Worm (Caenorhabditis elegans) whole organism, L1 larva: Measurements from ENCODE around the gene F38B6.4.

ENCODE experiments used
- ama-1 ChIP-seq: fragments of 150-350 bp; optimal IDR thresholded peaks from 2 replicates; lab custom pipeline; 2014
- blmp-1 ChIP-seq: fragments of 150-350 bp; optimal IDR thresholded peaks from 2 replicates; lab custom pipeline; 2014; ENCODE audit warnings: missing biosample characterization, missing genetic modification characterization
- lin-39 ChIP-seq: fragments of 150-350 bp; optimal IDR thresholded peaks from 2 replicates; lab custom pipeline; 2014; ENCODE audit warnings: missing biosample characterization, missing genetic modification reagents, missing genetic modification characterization
- lsy-2 ChIP-seq, 2 experiments: fragments of 150-350 bp; optimal IDR thresholded peaks; 2 replicates each; lab custom pipeline; 2014; ENCODE audit warnings: missing biosample characterization in 2 of 2, missing genetic modification characterization in 2 of 2
- mdl-1 ChIP-seq, 2 experiments: fragments of 150-350 bp; optimal IDR thresholded peaks; 2 replicates each; lab custom pipeline; 2014 to 2017; ENCODE audit warnings: missing biosample characterization in 2 of 2, missing genetic modification characterization in 2 of 2, inconsistent platforms in 1 of 2
- nhr-11 ChIP-seq: fragments of 150-350 bp; optimal IDR thresholded peaks from 2 replicates; lab custom pipeline; 2014; ENCODE audit warnings: missing biosample characterization, missing genetic modification characterization
- nhr-12 ChIP-seq: sonication (generic microtip); optimal IDR thresholded peaks from 2 replicates; lab custom pipeline; 2017; ENCODE audit warnings: missing biosample characterization, missing genetic modification characterization
- nhr-28 ChIP-seq: fragments of 150-350 bp; optimal IDR thresholded peaks from 2 replicates; lab custom pipeline; 2014; ENCODE audit warnings: missing biosample characterization, missing genetic modification characterization
- rnt-1 ChIP-seq: sonication (generic microtip); optimal IDR thresholded peaks from 2 replicates; lab custom pipeline; 2016; ENCODE audit warnings: mild to moderate bottlenecking, missing genetic modification characterization, moderate library complexity, missing compliant biosample characterization
- swsn-7 ChIP-seq: sonication (generic microtip); optimal IDR thresholded peaks from 2 replicates; lab custom pipeline; 2016; ENCODE audit warnings: missing genetic modification characterization, missing compliant biosample characterization

DNA sequence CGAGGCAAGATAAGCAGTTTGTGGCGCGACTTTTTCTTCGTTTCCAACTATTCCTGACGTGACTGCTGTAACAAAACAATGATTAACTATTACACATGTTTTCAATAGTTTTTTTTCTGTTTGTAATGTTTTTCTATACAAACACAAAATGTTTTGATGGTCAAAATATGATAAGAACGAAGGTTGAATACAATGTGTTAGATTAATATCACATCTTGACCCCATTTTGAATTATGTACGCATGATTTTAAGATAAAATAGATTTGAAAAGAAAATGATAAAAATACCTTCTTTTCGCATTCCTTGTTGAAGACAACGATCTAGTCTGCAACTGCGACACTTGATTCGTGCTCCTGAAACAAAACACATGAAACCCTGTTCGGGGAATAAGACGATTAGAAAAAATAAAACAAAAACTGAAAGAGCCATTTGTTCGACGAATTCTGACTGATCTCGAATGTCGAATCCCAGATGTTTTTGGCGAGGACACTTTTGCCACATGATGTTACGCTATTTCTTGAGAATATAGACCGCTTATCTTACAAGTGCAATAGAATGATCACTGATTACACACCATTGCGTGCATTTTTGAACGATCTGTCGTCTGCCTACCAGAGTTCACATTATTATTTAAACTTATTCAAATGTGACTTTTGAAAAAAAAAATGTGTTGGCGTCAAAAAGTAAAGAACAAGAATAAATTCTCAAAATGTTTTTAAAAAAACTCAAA lies 9.4 kb upstream of the F38B6.4 start:
- TF ChIP-seq blmp-1 (tag; lab: Kevin White, UChicago) (no peak), nhr-28 (tag; lab: Kevin White, UChicago) (no peak), ama-1 (no peak), lsy-2 (tag; optimal IDR thresholded peaks at IDR 0.05; lab: Kevin White, UChicago) (no peak), nhr-11 (tag; lab: Kevin White, UChicago) (no peak), nhr-12 (tag; lab: Kevin White, UChicago) (no peak), lin-39 (tag; lab: Kevin White, UChicago) (no peak), swsn-7 (tag; lab: Kevin White, UChicago) (no peak), rnt-1 (tag; lab: Kevin White, UChicago) (no peak), mdl-1 (tag; optimal IDR thresholded peaks at IDR 0.05; lab: Kevin White, UChicago) (peak in 1 of 2 experiments; percentile 1)
